Fruit fly (Drosophila melanogaster) whole organism, prepupa: Measurements from ENCODE around the gene pps.

Experiments used
- CG10631 ChIP-seq: fragments of 200-800 bp; sonication (Bioruptor generic); optimal IDR thresholded peaks from 2 replicates; lab custom pipeline; 2016; ENCODE audit warnings: missing biosample characterization, missing genetic modification characterization
- CG1621 ChIP-seq: fragments of 200-800 bp; sonication (Bioruptor generic); optimal IDR thresholded peaks from 3 replicates; lab custom pipeline; 2018; ENCODE audit warnings: missing biosample characterization, mild to moderate bottlenecking, missing genetic modification characterization
- CG6276 ChIP-seq: fragments of 200-800 bp; sonication (Bioruptor generic); optimal IDR thresholded peaks from 2 replicates; lab custom pipeline; 2017; ENCODE audit warnings: missing biosample characterization, mild to moderate bottlenecking, missing genetic modification characterization
- CG9139 ChIP-seq: fragments of 200-800 bp; sonication (Bioruptor generic); optimal IDR thresholded peaks from 3 replicates; lab custom pipeline; 2017; ENCODE audit warnings: missing biosample characterization, mild to moderate bottlenecking, missing genetic modification characterization
- fd85E ChIP-seq: fragments of 200-800 bp; sonication (Bioruptor generic); optimal IDR thresholded peaks from 3 replicates; lab custom pipeline; 2016; ENCODE audit warnings: missing biosample characterization, missing genetic modification characterization

DNA sequence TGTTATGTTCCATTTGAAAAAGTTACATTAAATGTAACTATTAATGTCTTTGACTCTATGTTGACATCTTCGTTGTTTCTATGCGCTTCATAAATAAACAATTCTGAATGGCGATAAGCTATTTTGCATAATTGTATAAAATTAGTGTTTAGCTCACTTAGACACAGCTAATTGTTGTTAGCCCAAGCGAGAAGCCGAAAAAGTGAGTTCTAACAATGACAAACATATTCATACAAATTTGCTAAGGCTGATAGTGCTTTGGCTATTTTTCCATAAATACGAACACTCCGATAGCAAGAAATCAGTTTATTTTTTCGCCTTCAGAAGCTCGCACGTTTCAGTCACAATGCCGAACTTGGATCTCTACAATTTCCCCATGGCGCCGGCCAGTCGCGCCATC lies 35.4 kb upstream of the pps start, which contains the start of gene GstD7:
- TF ChIP-seq CG9139 (GFP tag; lab: Kevin White, UChicago) (no peak), CG6276 (GFP tag; lab: Kevin White, UChicago) (no peak), CG10631 (no peak), fd85E (GFP tag; lab: Kevin White, UChicago) (no peak), CG1621 (tag; lab: Kevin White, UChicago) (no peak)
